Worm (Caenorhabditis elegans) whole organism, young adult: Measurements from ENCODE around the gene cnnm-3.

Source experiments
- B0035.1 ChIP-seq: sonication (generic microtip); optimal IDR thresholded peaks from 2 replicates; lab custom pipeline; 2016; ENCODE audit warnings: missing genetic modification characterization, mild to moderate bottlenecking, missing compliant biosample characterization, missing genotype, missing genetic modification reagents
- B0261.1 ChIP-seq: sonication (generic microtip); optimal IDR thresholded peaks from 2 replicates; lab custom pipeline; 2016; ENCODE audit warnings: mild to moderate bottlenecking, missing genetic modification characterization, moderate library complexity, missing compliant biosample characterization
- B0336.3 ChIP-seq: fragments of 200-800 bp; sonication (Bioruptor generic); IDR thresholded peaks from 2 replicates; pipeline ENCODE4 v1.3.6; 2022; ENCODE audit warnings: missing genetic modification characterization, missing compliant biosample characterization
- C06A6.2 ChIP-seq: fragments of 200-800 bp; sonication (Bioruptor generic); conservative IDR thresholded peaks from 2 replicates; pipeline ENCODE4 v1.3.6; 2022; ENCODE audit warnings: missing genetic modification characterization, missing compliant biosample characterization
- F22D6.2 ChIP-seq: sonication (generic microtip); optimal IDR thresholded peaks from 2 replicates; lab custom pipeline; 2016; ENCODE audit warnings: mild to moderate bottlenecking, missing genetic modification characterization, missing compliant biosample characterization
- F23B12.7 ChIP-seq: sonication (generic microtip); optimal IDR thresholded peaks from 2 replicates; lab custom pipeline; 2017; ENCODE audit warnings: missing genetic modification characterization, mild to moderate bottlenecking, missing compliant biosample characterization, antibody characterized with exemption, moderate library complexity; ENCODE audit not compliant: insufficient read depth
- akir-1 ChIP-seq: fragments of 200-800 bp; sonication (Bioruptor generic); optimal IDR thresholded peaks from 2 replicates; lab custom pipeline; 2018; ENCODE audit warnings: mild to moderate bottlenecking, missing genetic modification characterization, moderate library complexity, missing compliant biosample characterization
- aptf-2 ChIP-seq: fragments of 200-800 bp; sonication (Bioruptor generic); conservative IDR thresholded peaks from 2 replicates; pipeline ENCODE4 v1.3.6; 2022; ENCODE audit warnings: missing genetic modification reagents, missing genetic modification characterization, missing compliant biosample characterization
- atf-7 ChIP-seq: sonication (generic microtip); optimal IDR thresholded peaks from 2 replicates; lab custom pipeline; 2017; ENCODE audit warnings: mild to moderate bottlenecking, missing genetic modification characterization, missing compliant biosample characterization
- cebp-2 ChIP-seq: fragments of 200-800 bp; sonication (Bioruptor generic); IDR thresholded peaks from 2 replicates; pipeline ENCODE4 v1.3.6; 2022; ENCODE audit warnings: missing genetic modification characterization, missing compliant biosample characterization
- dpff-1 ChIP-seq: sonication (generic microtip); optimal IDR thresholded peaks from 2 replicates; lab custom pipeline; 2017; ENCODE audit warnings: mild to moderate bottlenecking, missing genetic modification characterization, missing compliant biosample characterization
- egl-18 ChIP-seq: fragments of 200-800 bp; sonication (Bioruptor generic); IDR thresholded peaks from 2 replicates; pipeline ENCODE4 v1.3.6; 2022; ENCODE audit warnings: missing genetic modification reagents, missing genetic modification characterization, missing compliant biosample characterization
- hlh-12 ChIP-seq: sonication (generic microtip); optimal IDR thresholded peaks from 2 replicates; lab custom pipeline; 2016; ENCODE audit warnings: missing genetic modification characterization, missing compliant biosample characterization
- hlh-26 ChIP-seq: fragments of 200-800 bp; sonication (Bioruptor generic); conservative IDR thresholded peaks from 2 replicates; pipeline ENCODE4 v1.3.6; 2022; ENCODE audit warnings: missing genetic modification reagents, missing genetic modification characterization, missing compliant biosample characterization
- hmg-20 ChIP-seq: fragments of 200-800 bp; sonication (Bioruptor generic); IDR thresholded peaks from 2 replicates; pipeline ENCODE4 v1.3.6; 2022; ENCODE audit warnings: missing genetic modification reagents, missing genetic modification characterization, missing compliant biosample characterization
- lag-1 ChIP-seq: fragments of 200-800 bp; sonication (Bioruptor generic); IDR thresholded peaks from 2 replicates; pipeline ENCODE4 v1.3.6; 2022; ENCODE audit warnings: missing genetic modification reagents, missing genetic modification characterization, missing compliant biosample characterization
- lin-40 ChIP-seq: sonication (generic microtip); optimal IDR thresholded peaks from 2 replicates; lab custom pipeline; 2016; ENCODE audit warnings: missing genetic modification characterization, mild to moderate bottlenecking, missing compliant biosample characterization, missing genotype, missing genetic modification reagents
- madf-10 ChIP-seq: sonication (generic microtip); optimal IDR thresholded peaks from 2 replicates; lab custom pipeline; 2016; ENCODE audit warnings: mild to moderate bottlenecking, missing genetic modification characterization, missing compliant biosample characterization
- nfya-2 ChIP-seq: fragments of 200-800 bp; sonication (Bioruptor generic); IDR thresholded peaks from 2 replicates; pipeline ENCODE4 v1.3.6; 2022; ENCODE audit warnings: missing genetic modification reagents, missing genetic modification characterization, missing compliant biosample characterization
- nhr-80 ChIP-seq: sonication (generic microtip); optimal IDR thresholded peaks from 2 replicates; lab custom pipeline; 2016; ENCODE audit warnings: missing genetic modification characterization, missing compliant biosample characterization
- nhr-90 ChIP-seq: sonication (generic microtip); optimal IDR thresholded peaks from 2 replicates; lab custom pipeline; 2016; ENCODE audit warnings: missing genotype, mild to moderate bottlenecking, missing genetic modification characterization, missing compliant biosample characterization
- pbrm-1 ChIP-seq: fragments of 200-800 bp; sonication (Bioruptor generic); IDR thresholded peaks from 2 replicates; pipeline ENCODE4 v1.3.6; 2022; ENCODE audit warnings: missing genetic modification reagents, missing genetic modification characterization, missing compliant biosample characterization
- repo-1 ChIP-seq: sonication (generic microtip); optimal IDR thresholded peaks from 2 replicates; lab custom pipeline; 2017; ENCODE audit warnings: mild to moderate bottlenecking, missing genetic modification characterization, missing compliant biosample characterization
- sea-2 ChIP-seq: fragments of 200-800 bp; sonication (Bioruptor generic); IDR thresholded peaks from 2 replicates; pipeline ENCODE4 v1.3.6; 2022; ENCODE audit warnings: missing genetic modification characterization, missing compliant biosample characterization
- snpc-1.1 ChIP-seq: sonication (generic microtip); optimal IDR thresholded peaks from 2 replicates; lab custom pipeline; 2017; ENCODE audit warnings: missing genetic modification characterization, mild to moderate bottlenecking, missing compliant biosample characterization, antibody characterized with exemption, moderate library complexity, missing genotype, missing genetic modification reagents; ENCODE audit not compliant: insufficient read depth
- snpc-3.4 ChIP-seq: sonication (generic microtip); optimal IDR thresholded peaks from 2 replicates; lab custom pipeline; 2017; ENCODE audit warnings: missing genetic modification characterization, mild to moderate bottlenecking, missing compliant biosample characterization, antibody characterized with exemption, moderate library complexity, missing genotype, missing genetic modification reagents
- snpc-4 ChIP-seq, 5 experiments: fragments of 150-350 bp in 1 of 5; sonication (generic microtip) in 4 of 5; optimal IDR thresholded peaks; 2 replicates each; lab custom pipeline; 2014 to 2018; ENCODE audit warnings: missing genetic modification characterization in 5 of 5, missing biosample characterization in 3 of 5, antibody characterized with exemption in 2 of 5, mild to moderate bottlenecking in 2 of 5, missing compliant biosample characterization in 2 of 5, missing genotype in 2 of 5, moderate library complexity in 2 of 5, missing genetic modification reagents in 1 of 5
- tbx-9 ChIP-seq: sonication (generic microtip); optimal IDR thresholded peaks from 2 replicates; lab custom pipeline; 2016; ENCODE audit warnings: borderline replicate concordance, missing genetic modification characterization, inconsistent platforms, missing compliant biosample characterization
- zfh-2 ChIP-seq: fragments of 200-800 bp; sonication (Bioruptor generic); conservative IDR thresholded peaks from 2 replicates; pipeline ENCODE4 v1.3.6; 2022; ENCODE audit warnings: missing genetic modification reagents, missing genetic modification characterization, missing compliant biosample characterization
- ztf-18 ChIP-seq: sonication (generic microtip); optimal IDR thresholded peaks from 2 replicates; lab custom pipeline; 2016; ENCODE audit warnings: missing genotype, mild to moderate bottlenecking, missing genetic modification characterization, missing compliant biosample characterization

The cnnm-3 gene

DNA sequence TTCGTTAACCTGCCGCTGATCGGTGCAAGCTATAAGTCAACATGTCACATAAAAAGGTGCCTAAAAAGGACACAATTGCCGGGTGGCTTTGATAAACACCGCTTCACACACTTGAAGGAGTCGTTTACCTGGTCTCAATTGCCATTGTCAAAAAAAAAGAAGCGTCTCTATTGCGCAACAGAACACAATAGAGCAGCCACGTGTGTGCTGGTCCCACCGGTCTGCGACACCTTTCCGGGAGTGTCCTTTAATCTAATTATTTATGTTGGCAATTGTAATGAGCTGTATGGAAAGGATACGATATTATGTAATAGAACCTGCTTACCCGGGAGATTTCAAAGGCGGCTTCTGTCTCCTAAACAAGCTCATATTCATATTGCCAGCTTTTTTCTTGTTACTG, 16.1 kb upstream of the cnnm-3 start:
- TF ChIP-seq cebp-2 (GFP tag; lab: Robert Waterston, UW) = no peak
- no peak for TF ChIP-seq sea-2 (GFP tag; lab: Robert Waterston, UW)
- no peak for TF ChIP-seq nfya-2
- no peak for TF ChIP-seq B0336.3 (GFP tag; lab: Robert Waterston, UW)
- no peak for TF ChIP-seq hlh-12 (tag; lab: Kevin White, UChicago)
- no peak for TF ChIP-seq pbrm-1 (GFP tag; lab: Robert Waterston, UW)
- no peak for TF ChIP-seq F23B12.7 (tag; lab: Kevin White, UChicago)
- no peak for TF ChIP-seq atf-7 (tag; lab: Kevin White, UChicago)
- no peak for TF ChIP-seq repo-1 (tag; lab: Kevin White, UChicago)
- TF ChIP-seq dpff-1 (tag; lab: Kevin White, UChicago) = no peak
- TF ChIP-seq aptf-2 (GFP tag; lab: Robert Waterston, UW) = no peak
- TF ChIP-seq ztf-18 (tag; lab: Kevin White, UChicago) = no peak
- no peak for TF ChIP-seq hmg-20
- no peak for TF ChIP-seq madf-10 (tag; lab: Kevin White, UChicago)

DNA sequence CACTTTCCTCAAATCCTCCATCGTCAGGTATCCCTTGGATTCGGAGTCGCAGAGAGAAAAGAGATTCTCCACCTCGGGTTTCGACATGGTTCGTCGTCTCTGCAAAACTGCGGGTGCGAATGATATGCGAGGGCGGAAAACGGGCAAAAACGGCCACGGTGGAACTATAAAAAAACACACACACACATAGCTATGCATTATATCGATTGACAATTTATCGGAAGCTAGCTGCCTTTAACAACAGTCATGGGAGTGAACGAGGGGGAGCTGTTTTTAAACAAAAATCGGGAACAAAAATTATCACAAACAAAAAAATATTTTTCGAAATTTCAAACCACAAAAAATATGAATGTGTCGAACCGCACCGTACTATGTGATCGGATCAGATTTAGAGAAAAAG, 13.7 kb upstream of the cnnm-3 start, which contains the start of gene rsef-1:
Gene rsef-1, minus strand, starts transcription at position 101 of the 400 bp plus-strand sequence.
- TF ChIP-seq hlh-26 (GFP tag; lab: Robert Waterston, UW) (no peak), B0261.1 (tag; lab: Kevin White, UChicago) (no peak), C06A6.2 (GFP tag; lab: Robert Waterston, UW) (no peak), B0035.1 (tag; lab: Kevin White, UChicago) (no peak)

- TF ChIP-seq cebp-2 (GFP tag; lab: Robert Waterston, UW) (0 out of 2 replicates have a peak, but pooled peaks have one; percentile 29), snpc-1.1 (tag; lab: Kevin White, UChicago) (peak; percentile 5), F22D6.2 (tag; lab: Kevin White, UChicago) (no peak), lag-1 (no peak), snpc-4 (GFP tag; optimal IDR thresholded peaks at IDR 0.05; lab: Kevin White, UChicago) (no peak), snpc-4 (tag; optimal IDR thresholded peaks at IDR 0.05; lab: Kevin White, UChicago) (peak in 2 of 4 experiments; percentile 34 to 70), zfh-2 (peak; percentile 44; the same call in 1 of the 2 replicates)
- TF ChIP-seq, all 124 proteins: peak for 4
Observed at ce11 chrX:3057656-3058055, 12.0 kb upstream of the cnnm-3 start.

- TF ChIP-seq egl-18 (GFP tag; lab: Robert Waterston, UW) (no peak), snpc-4 (GFP tag; optimal IDR thresholded peaks at IDR 0.05; lab: Kevin White, UChicago) (peak; percentile 71), snpc-4 (tag; optimal IDR thresholded peaks at IDR 0.05; lab: Kevin White, UChicago) (peak in 3 of 4 experiments; percentile 56 to 93 (median 87)), snpc-1.1 (tag; lab: Kevin White, UChicago) (peak; percentile 53), tbx-9 (tag; lab: Kevin White, UChicago) (no peak), akir-1 (GFP tag; lab: Kevin White, UChicago) (no peak), snpc-3.4 (tag; lab: Kevin White, UChicago) (peak; percentile 23), lin-40 (tag; lab: Kevin White, UChicago) (no peak), nhr-90 (tag; lab: Kevin White, UChicago) (no peak)
Observed at ce11 chrX:3056098-3056497, 10.5 kb upstream of the cnnm-3 start.

DNA sequence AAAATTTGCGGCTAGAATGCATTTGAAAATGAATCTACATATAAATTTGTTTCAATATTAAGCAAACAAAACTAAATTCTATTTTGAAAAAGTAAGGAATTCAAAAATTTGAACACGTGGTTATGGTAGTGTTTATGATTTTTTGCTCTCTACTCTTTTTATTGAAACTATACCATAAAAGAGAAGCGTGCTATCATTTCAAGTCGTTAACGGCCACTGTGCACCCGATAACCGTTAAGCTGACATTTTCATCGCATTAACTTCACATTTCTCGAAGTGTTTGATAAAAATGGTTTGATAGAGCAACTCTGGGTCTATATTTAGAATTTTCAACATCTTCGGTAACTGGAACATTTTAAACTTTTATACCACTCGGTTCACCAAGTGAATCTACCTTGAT, 9.2 kb upstream of the cnnm-3 start, which contains the start of gene twk-26:
Gene twk-26, minus strand, starts transcription at position 23 of the 400 bp plus-strand sequence.
- TF ChIP-seq atf-7 (tag; lab: Kevin White, UChicago) (no peak), nhr-80 (tag; lab: Kevin White, UChicago) (peak; percentile 53)
